Worm (Caenorhabditis elegans) whole organism, L2 larva: ENCODE data around the gene chk-1.
A peak's percentile ranks its signal among the peaks of the same experiment; 100 is the strongest.

Experiments
- C34F6.9 ChIP-seq: fragments of 150-350 bp; optimal IDR thresholded peaks from 2 replicates; lab custom pipeline; 2014; ENCODE audit warnings: missing biosample characterization, missing genetic modification characterization
- R02D3.7 ChIP-seq: fragments of 150-350 bp; optimal IDR thresholded peaks from 2 replicates; lab custom pipeline; 2014; ENCODE audit warnings: missing biosample characterization, missing genetic modification characterization
- Y55F3AM.14 ChIP-seq: fragments of 200-800 bp; sonication (Bioruptor generic); optimal IDR thresholded peaks from 2 replicates; lab custom pipeline; 2018; ENCODE audit warnings: mild to moderate bottlenecking, missing genetic modification characterization, missing compliant biosample characterization
- alr-1 ChIP-seq: fragments of 150-350 bp; optimal IDR thresholded peaks from 2 replicates; lab custom pipeline; 2014; ENCODE audit warnings: missing biosample characterization, missing genetic modification characterization
- aly-2 ChIP-seq: fragments of 150-350 bp; optimal IDR thresholded peaks from 2 replicates; lab custom pipeline; 2014; ENCODE audit warnings: missing biosample characterization, missing genetic modification characterization
- ama-1 ChIP-seq: fragments of 150-350 bp; optimal IDR thresholded peaks from 2 replicates; lab custom pipeline; 2018; ENCODE audit warnings: inconsistent platforms
- blmp-1 ChIP-seq: sonication (generic microtip); optimal IDR thresholded peaks from 2 replicates; lab custom pipeline; 2017; ENCODE audit warnings: missing genetic modification characterization, mild to moderate bottlenecking, missing compliant biosample characterization, antibody characterized with exemption, moderate library complexity; ENCODE audit not compliant: insufficient read depth
- ceh-16 ChIP-seq: fragments of 150-350 bp; optimal IDR thresholded peaks from 2 replicates; lab custom pipeline; 2014; ENCODE audit warnings: missing biosample characterization, missing genetic modification characterization
- ceh-82 ChIP-seq: fragments of 150-350 bp; optimal IDR thresholded peaks from 2 replicates; lab custom pipeline; 2014; ENCODE audit warnings: missing biosample characterization, missing genetic modification characterization
- crh-2 ChIP-seq: sonication (generic microtip); optimal IDR thresholded peaks from 2 replicates; lab custom pipeline; 2017; ENCODE audit warnings: missing biosample characterization, missing genetic modification characterization
- dmd-4 ChIP-seq: sonication (generic microtip); optimal IDR thresholded peaks from 2 replicates; lab custom pipeline; 2017; ENCODE audit warnings: missing biosample characterization, missing genetic modification characterization
- egl-27 ChIP-seq: sonication (generic microtip); optimal IDR thresholded peaks from 3 replicates; lab custom pipeline; 2017; ENCODE audit warnings: missing biosample characterization, missing genetic modification reagents, missing genetic modification characterization
- elt-1 ChIP-seq: fragments of 150-350 bp; optimal IDR thresholded peaks from 2 replicates; lab custom pipeline; 2014; ENCODE audit warnings: missing biosample characterization, missing genetic modification characterization
- elt-3 ChIP-seq: sonication (generic microtip); optimal IDR thresholded peaks from 2 replicates; lab custom pipeline; 2017; ENCODE audit warnings: missing biosample characterization, missing genetic modification characterization
- fos-1 ChIP-seq: fragments of 150-350 bp; optimal IDR thresholded peaks from 2 replicates; lab custom pipeline; 2014; ENCODE audit warnings: missing biosample characterization, missing genetic modification characterization
- gmeb-1 ChIP-seq: fragments of 150-350 bp; optimal IDR thresholded peaks from 2 replicates; lab custom pipeline; 2014; ENCODE audit warnings: missing biosample characterization, missing genetic modification characterization
- lin-11 ChIP-seq: fragments of 150-350 bp; sonication (generic microtip); optimal IDR thresholded peaks from 2 replicates; lab custom pipeline; 2014; ENCODE audit warnings: missing biosample characterization, missing genetic modification characterization, inconsistent platforms, mixed read lengths
- mdl-1 ChIP-seq, 2 experiments: fragments of 150-350 bp in 1 of 2; sonication (generic microtip) in 1 of 2; optimal IDR thresholded peaks; 2 replicates each; lab custom pipeline; 2017; ENCODE audit warnings: missing biosample characterization in 2 of 2, missing genetic modification characterization in 2 of 2
- nhr-10 ChIP-seq: sonication (generic microtip); optimal IDR thresholded peaks from 2 replicates; lab custom pipeline; 2017; ENCODE audit warnings: missing biosample characterization, missing genetic modification characterization
- nhr-11 ChIP-seq: fragments of 150-350 bp; optimal IDR thresholded peaks from 2 replicates; lab custom pipeline; 2014; ENCODE audit warnings: missing biosample characterization, missing genetic modification characterization
- nhr-12 ChIP-seq: fragments of 150-350 bp; optimal IDR thresholded peaks from 2 replicates; lab custom pipeline; 2014; ENCODE audit warnings: missing biosample characterization, missing genetic modification characterization
- nhr-129 ChIP-seq: fragments of 150-350 bp; optimal IDR thresholded peaks from 2 replicates; lab custom pipeline; 2014; ENCODE audit warnings: missing biosample characterization, missing genetic modification characterization
- nhr-21 ChIP-seq: fragments of 150-350 bp; optimal IDR thresholded peaks from 2 replicates; lab custom pipeline; 2014; ENCODE audit warnings: missing biosample characterization, missing genetic modification characterization
- nhr-237 ChIP-seq: fragments of 150-350 bp; optimal IDR thresholded peaks from 2 replicates; lab custom pipeline; 2014; ENCODE audit warnings: missing biosample characterization, missing genetic modification characterization
- nhr-25 ChIP-seq: fragments of 150-350 bp; sonication (generic microtip); optimal IDR thresholded peaks from 3 replicates; lab custom pipeline; 2014; ENCODE audit warnings: missing biosample characterization, missing genetic modification characterization
- nhr-77 ChIP-seq: fragments of 150-350 bp; optimal IDR thresholded peaks from 2 replicates; lab custom pipeline; 2014; ENCODE audit warnings: missing biosample characterization, missing genetic modification characterization
- peb-1 ChIP-seq: fragments of 150-350 bp; optimal IDR thresholded peaks from 2 replicates; lab custom pipeline; 2014; ENCODE audit warnings: missing biosample characterization, missing genetic modification characterization
- sem-4 ChIP-seq: fragments of 150-350 bp; optimal IDR thresholded peaks from 2 replicates; lab custom pipeline; 2014; ENCODE audit warnings: missing biosample characterization, missing genetic modification reagents, missing genetic modification characterization
- skn-1 ChIP-seq: sonication (generic microtip); optimal IDR thresholded peaks from 2 replicates; lab custom pipeline; 2017; ENCODE audit warnings: missing biosample characterization, missing genetic modification characterization
- sma-3 ChIP-seq: sonication (generic microtip); optimal IDR thresholded peaks from 2 replicates; lab custom pipeline; 2016; ENCODE audit warnings: missing genetic modification reagents, missing genetic modification characterization, missing compliant biosample characterization
- sma-9 ChIP-seq, 2 experiments: fragments of 150-350 bp in 1 of 2; sonication (generic microtip) in 1 of 2; optimal IDR thresholded peaks; 2 replicates each; lab custom pipeline; 2014 to 2016; ENCODE audit warnings: missing genetic modification characterization in 2 of 2, mild to moderate bottlenecking in 1 of 2, missing biosample characterization in 1 of 2, missing compliant biosample characterization in 1 of 2, missing genetic modification reagents in 1 of 2, moderate library complexity in 1 of 2
- unc-55 ChIP-seq: fragments of 150-350 bp; sonication (generic microtip); optimal IDR thresholded peaks from 3 replicates; lab custom pipeline; 2014; ENCODE audit warnings: missing biosample characterization, missing genetic modification reagents, missing genetic modification characterization
- ztf-4 ChIP-seq: fragments of 150-350 bp; optimal IDR thresholded peaks from 2 replicates; lab custom pipeline; 2014; ENCODE audit warnings: missing biosample characterization, missing genetic modification characterization

The chk-1 gene

ce11 chrV:3800378-3800777, 41.1 kb upstream of the chk-1 start, which contains the start of gene srt-30:
Gene srt-30 (minus strand): TSS chrV:3800478.
- TF ChIP-seq sem-4 (tag; lab: Kevin White, UChicago) (no peak), peb-1 (tag; lab: Kevin White, UChicago) (no peak), Y55F3AM.14 (GFP tag; lab: Kevin White, UChicago) (no peak), R02D3.7 (tag; lab: Kevin White, UChicago) (no peak), sma-3 (no peak)

- TF ChIP-seq elt-1 (tag; lab: Kevin White, UChicago): no peak
- no peak for TF ChIP-seq crh-2 (tag; lab: Kevin White, UChicago)
- TF ChIP-seq nhr-77 (tag; lab: Kevin White, UChicago): no peak
- TF ChIP-seq lin-11 (tag; lab: Kevin White, UChicago): no peak
- TF ChIP-seq nhr-25 (tag; lab: Kevin White, UChicago): no peak
- TF ChIP-seq elt-3: no peak
- TF ChIP-seq nhr-11 (tag; lab: Kevin White, UChicago): no peak
- no peak for TF ChIP-seq ztf-4 (tag; lab: Kevin White, UChicago)
- no peak for TF ChIP-seq alr-1 (tag; lab: Kevin White, UChicago)
- no peak for TF ChIP-seq unc-55
- TF ChIP-seq ceh-16 (tag; lab: Kevin White, UChicago): no peak
- TF ChIP-seq ama-1: no peak
- no peak for TF ChIP-seq nhr-237
- TF ChIP-seq dmd-4 (tag; lab: Kevin White, UChicago): no peak
Measured at ce11 chrV:3799737-3800136, 40.5 kb upstream of the chk-1 start.

ce11 chrV:3790424-3790823, 31.2 kb upstream of the chk-1 start:
- TF ChIP-seq ama-1: no peak
- TF ChIP-seq nhr-10: no peak
- TF ChIP-seq dmd-4 (tag; lab: Kevin White, UChicago): no peak
- TF ChIP-seq ceh-82: no peak
- TF ChIP-seq egl-27 (tag; lab: Kevin White, UChicago): no peak

- no peak for TF ChIP-seq egl-27 (tag; lab: Kevin White, UChicago)
- TF ChIP-seq skn-1 (tag; lab: Kevin White, UChicago): no peak
- TF ChIP-seq unc-55: no peak
- TF ChIP-seq aly-2 (tag; lab: Kevin White, UChicago): no peak
- TF ChIP-seq Y55F3AM.14 (GFP tag; lab: Kevin White, UChicago): no peak
- TF ChIP-seq blmp-1 (tag; lab: Kevin White, UChicago): no peak
- TF ChIP-seq lin-11 (tag; lab: Kevin White, UChicago): no peak
- no peak for TF ChIP-seq sma-9 (GFP tag; optimal IDR thresholded peaks at IDR 0.05; lab: Kevin White, UChicago)
- TF ChIP-seq sma-9 (tag; optimal IDR thresholded peaks at IDR 0.05; lab: Kevin White, UChicago): no peak
Measured at ce11 chrV:3789770-3790169, 30.5 kb upstream of the chk-1 start, which contains the start of gene R08F11.7. Gene R08F11.7 (plus strand): TSS chrV:3790070.

- TF ChIP-seq C34F6.9: peak; percentile 21
- no peak for TF ChIP-seq nhr-21 (tag; lab: Kevin White, UChicago)
Measured at ce11 chrV:3788538-3788937, 29.3 kb upstream of the chk-1 start.

ce11 chrV:3784167-3784734, 25.0 kb upstream of the chk-1 start, which contains the start of gene R08F11.1:
Gene R08F11.1 (minus strand): TSS chrV:3784217.
- TF ChIP-seq fos-1 (tag; lab: Kevin White, UChicago) (peak; percentile 26), gmeb-1 (tag; lab: Kevin White, UChicago) (peak; percentile 15), nhr-11 (tag; lab: Kevin White, UChicago) (no peak)
- TF ChIP-seq, all 48 proteins: peak for 2

- TF ChIP-seq blmp-1 (tag; lab: Kevin White, UChicago): no peak
- TF ChIP-seq mdl-1 (tag; optimal IDR thresholded peaks at IDR 0.05; lab: Kevin White, UChicago): no peak
- TF ChIP-seq nhr-12 (tag; lab: Kevin White, UChicago): no peak
- no peak for TF ChIP-seq alr-1 (tag; lab: Kevin White, UChicago)
- peak; percentile 49 for TF ChIP-seq gmeb-1 (tag; lab: Kevin White, UChicago)
- TF ChIP-seq sma-9 (GFP tag; optimal IDR thresholded peaks at IDR 0.05; lab: Kevin White, UChicago): peak; percentile 31
- no peak for TF ChIP-seq sma-9 (tag; optimal IDR thresholded peaks at IDR 0.05; lab: Kevin White, UChicago)
- TF ChIP-seq nhr-129 (tag; lab: Kevin White, UChicago): peak; percentile 16
- TF ChIP-seq fos-1 (tag; lab: Kevin White, UChicago): peak; percentile 61
- TF ChIP-seq, all 48 proteins: peak for 4
Measured at ce11 chrV:3776946-3777345, 17.7 kb upstream of the chk-1 start.
